Fruit fly (Drosophila melanogaster) whole organism, embryonic: Measurements from ENCODE around the gene CG12420.
A peak's percentile ranks its signal among the peaks of the same experiment; 100 is the strongest.

Source experiments
- Adf1 ChIP-seq: fragments of 200-800 bp; sonication (Bioruptor generic); IDR thresholded peaks from 2 replicates; pipeline ENCODE4 v1.3.6; 2022; ENCODE audit warnings: missing biosample characterization, missing genetic modification characterization
- B-H2 ChIP-seq: fragments of 200-800 bp; sonication (Bioruptor generic); optimal IDR thresholded peaks from 2 replicates; lab custom pipeline; 2018; ENCODE audit warnings: missing biosample characterization, mild to moderate bottlenecking, missing genetic modification characterization
- CG11247 ChIP-seq: fragments of 200-800 bp; sonication (Bioruptor generic); IDR thresholded peaks from 2 replicates; pipeline ENCODE4 v1.3.6; 2022; ENCODE audit warnings: missing biosample characterization, missing genetic modification characterization
- CG11398 ChIP-seq: fragments of 200-800 bp; sonication (Bioruptor generic); optimal IDR thresholded peaks from 2 replicates; lab custom pipeline; 2016; ENCODE audit warnings: missing biosample characterization, missing genetic modification characterization
- CG13296 ChIP-seq: fragments of 200-800 bp; sonication (Bioruptor generic); optimal IDR thresholded peaks from 3 replicates; lab custom pipeline; 2018; ENCODE audit warnings: missing biosample characterization, mild to moderate bottlenecking, missing genetic modification characterization
- CG13775 ChIP-seq: fragments of 200-800 bp; sonication (Bioruptor generic); optimal IDR thresholded peaks from 3 replicates; lab custom pipeline; 2017; ENCODE audit warnings: missing biosample characterization, mild to moderate bottlenecking, missing genetic modification characterization
- CG1602 ChIP-seq: fragments of 200-800 bp; sonication (Bioruptor generic); optimal IDR thresholded peaks from 3 replicates; lab custom pipeline; 2016; ENCODE audit warnings: missing biosample characterization, missing genetic modification characterization
- CG18764 ChIP-seq: fragments of 200-800 bp; sonication (Bioruptor generic); optimal IDR thresholded peaks from 3 replicates; lab custom pipeline; 2016; ENCODE audit warnings: missing biosample characterization, missing genetic modification characterization
- CG32767 ChIP-seq: fragments of 200-800 bp; sonication (Bioruptor generic); IDR thresholded peaks from 2 replicates; pipeline ENCODE4 v1.3.6; 2022; ENCODE audit warnings: missing biosample characterization, missing genetic modification characterization
- CG3281 ChIP-seq: fragments of 200-800 bp; sonication (Bioruptor generic); optimal IDR thresholded peaks from 3 replicates; lab custom pipeline; 2017; ENCODE audit warnings: missing biosample characterization, mild to moderate bottlenecking, missing genetic modification characterization
- CG4820 ChIP-seq: fragments of 200-800 bp; sonication (Bioruptor generic); optimal IDR thresholded peaks from 3 replicates; lab custom pipeline; 2016; ENCODE audit warnings: missing biosample characterization, missing genetic modification characterization
- CG6175 ChIP-seq: fragments of 200-800 bp; sonication (Bioruptor generic); IDR thresholded peaks from 3 replicates; pipeline ENCODE4 v1.3.6; 2022; ENCODE audit warnings: missing biosample characterization, missing genetic modification characterization
- CG6654 ChIP-seq: fragments of 200-800 bp; sonication (Bioruptor generic); optimal IDR thresholded peaks from 2 replicates; lab custom pipeline; 2017; ENCODE audit warnings: missing biosample characterization, mild to moderate bottlenecking, missing genetic modification characterization
- CG6813 ChIP-seq: fragments of 200-800 bp; sonication (Bioruptor generic); optimal IDR thresholded peaks from 2 replicates; lab custom pipeline; 2017; ENCODE audit warnings: missing biosample characterization, missing genetic modification characterization, mild to moderate bottlenecking, moderate library complexity, missing genetic modification reagents
- CG7745 ChIP-seq: fragments of 200-800 bp; sonication (Bioruptor generic); optimal IDR thresholded peaks from 2 replicates; lab custom pipeline; 2018; ENCODE audit warnings: missing biosample characterization, mild to moderate bottlenecking, missing genetic modification characterization, moderate library complexity
- CG7839 ChIP-seq: fragments of 200-800 bp; sonication (Bioruptor generic); optimal IDR thresholded peaks from 3 replicates; lab custom pipeline; 2018; ENCODE audit warnings: missing biosample characterization, mild to moderate bottlenecking, missing genetic modification characterization, moderate library complexity
- CG8281 ChIP-seq: fragments of 200-800 bp; sonication (Bioruptor generic); optimal IDR thresholded peaks from 2 replicates; lab custom pipeline; 2018; ENCODE audit warnings: missing biosample characterization, mild to moderate bottlenecking, missing genetic modification characterization, moderate library complexity
- CG8359 ChIP-seq: fragments of 200-800 bp; sonication (Bioruptor generic); optimal IDR thresholded peaks from 2 replicates; lab custom pipeline; 2017; ENCODE audit warnings: missing biosample characterization, mild to moderate bottlenecking, missing genetic modification characterization, borderline replicate concordance
- CG8924 ChIP-seq: fragments of 200-800 bp; optimal IDR thresholded peaks from 3 replicates; lab custom pipeline; 2019; ENCODE audit warnings: missing biosample characterization, mild to moderate bottlenecking, missing genetic modification characterization, moderate library complexity
- Doc3 ChIP-seq: fragments of 200-800 bp; sonication (Bioruptor generic); IDR thresholded peaks from 3 replicates; pipeline ENCODE4 v1.3.6; 2022; ENCODE audit warnings: missing biosample characterization, missing genetic modification characterization; ENCODE audit not compliant: partially characterized antibody
- ERR ChIP-seq: fragments of 200-800 bp; sonication (Bioruptor generic); optimal IDR thresholded peaks from 2 replicates; lab custom pipeline; 2016; ENCODE audit warnings: missing biosample characterization, missing genetic modification characterization
- Elba2 ChIP-seq: fragments of 200-800 bp; sonication (Bioruptor generic); optimal IDR thresholded peaks from 3 replicates; lab custom pipeline; 2016; ENCODE audit warnings: missing biosample characterization, missing genetic modification characterization
- Fer2 ChIP-seq: fragments of 200-800 bp; sonication (Bioruptor generic); optimal IDR thresholded peaks from 2 replicates; lab custom pipeline; 2018; ENCODE audit warnings: missing biosample characterization, mild to moderate bottlenecking, missing genetic modification characterization, moderate library complexity
- Hmx ChIP-seq: fragments of 200-800 bp; sonication (Bioruptor generic); optimal IDR thresholded peaks from 2 replicates; lab custom pipeline; 2016; ENCODE audit warnings: missing biosample characterization, missing genetic modification characterization
- Lhr ChIP-seq: fragments of 200-800 bp; sonication (Bioruptor generic); optimal IDR thresholded peaks from 3 replicates; lab custom pipeline; 2017; ENCODE audit warnings: mild to moderate bottlenecking, missing biosample characterization, missing genetic modification reagents, missing genetic modification characterization
- MESR4 ChIP-seq: fragments of 200-800 bp; sonication (Bioruptor generic); optimal IDR thresholded peaks from 2 replicates; lab custom pipeline; 2018; ENCODE audit warnings: missing biosample characterization, mild to moderate bottlenecking, missing genetic modification characterization, moderate library complexity
- NC2β ChIP-seq: fragments of 200-800 bp; sonication (Bioruptor generic); optimal IDR thresholded peaks from 2 replicates; lab custom pipeline; 2016; ENCODE audit warnings: missing biosample characterization, missing genetic modification characterization
- Oaz ChIP-seq: fragments of 200-800 bp; sonication (Bioruptor generic); IDR thresholded peaks from 2 replicates; pipeline ENCODE4 v1.3.6; 2022; ENCODE audit warnings: missing biosample characterization, missing genetic modification characterization
- Ptx1 ChIP-seq: fragments of 200-800 bp; sonication (Bioruptor generic); IDR thresholded peaks from 2 replicates; pipeline ENCODE4 v1.3.6; 2022; ENCODE audit warnings: missing biosample characterization, missing genetic modification characterization
- Rx ChIP-seq: fragments of 200-800 bp; sonication (Bioruptor generic); IDR thresholded peaks from 2 replicates; pipeline ENCODE4 v1.3.6; 2022; ENCODE audit warnings: missing biosample characterization, missing genetic modification characterization
- Sox102F ChIP-seq: fragments of 200-800 bp; sonication (Bioruptor generic); optimal IDR thresholded peaks from 2 replicates; lab custom pipeline; 2018; ENCODE audit warnings: missing biosample characterization, mild to moderate bottlenecking, missing genetic modification characterization, moderate library complexity
- YL-1 ChIP-seq: fragments of 200-800 bp; sonication (Bioruptor generic); optimal IDR thresholded peaks from 3 replicates; lab custom pipeline; 2017; ENCODE audit warnings: missing biosample characterization, mild to moderate bottlenecking, missing genetic modification characterization
- amos ChIP-seq: fragments of 200-800 bp; sonication (Bioruptor generic); IDR thresholded peaks from 2 replicates; pipeline ENCODE4 v1.3.6; 2022; ENCODE audit warnings: missing biosample characterization, missing genetic modification characterization; ENCODE audit not compliant: partially characterized antibody
- cato ChIP-seq: fragments of 200-800 bp; sonication (Bioruptor generic); optimal IDR thresholded peaks from 2 replicates; lab custom pipeline; 2016; ENCODE audit warnings: missing biosample characterization, missing genetic modification characterization, borderline replicate concordance
- croc ChIP-seq: fragments of 200-800 bp; sonication (Bioruptor generic); conservative IDR thresholded peaks from 3 replicates; pipeline ENCODE4 v1.3.6; 2022; ENCODE audit warnings: missing biosample characterization, missing genetic modification characterization
- disco-r ChIP-seq: fragments of 200-800 bp; sonication (Bioruptor generic); optimal IDR thresholded peaks from 2 replicates; lab custom pipeline; 2016; ENCODE audit warnings: missing biosample characterization, missing genetic modification characterization
- gcm ChIP-seq: fragments of 200-800 bp; sonication (Bioruptor generic); optimal IDR thresholded peaks from 2 replicates; lab custom pipeline; 2019; ENCODE audit warnings: missing biosample characterization, mild to moderate bottlenecking, missing genetic modification characterization, moderate library complexity
- jigr1 ChIP-seq: fragments of 200-800 bp; sonication (Bioruptor generic); IDR thresholded peaks from 3 replicates; pipeline ENCODE4 v1.3.6; 2022; ENCODE audit warnings: missing biosample characterization, missing genetic modification characterization
- ken ChIP-seq: fragments of 200-800 bp; sonication (Bioruptor generic); IDR thresholded peaks from 3 replicates; pipeline ENCODE4 v1.3.6; 2022; ENCODE audit warnings: missing biosample characterization, missing genetic modification characterization
- lilli ChIP-seq: fragments of 200-800 bp; sonication (Bioruptor generic); optimal IDR thresholded peaks from 3 replicates; lab custom pipeline; 2016; ENCODE audit warnings: missing biosample characterization, missing genetic modification characterization
- luna ChIP-seq: fragments of 200-800 bp; sonication (Bioruptor generic); optimal IDR thresholded peaks from 2 replicates; lab custom pipeline; 2016; ENCODE audit warnings: missing biosample characterization, missing genetic modification characterization
- nom ChIP-seq: fragments of 200-800 bp; sonication (Bioruptor generic); optimal IDR thresholded peaks from 2 replicates; lab custom pipeline; 2017; ENCODE audit warnings: missing biosample characterization, missing genetic modification characterization, mild to moderate bottlenecking, moderate library complexity, missing genetic modification reagents
- phol ChIP-seq: fragments of 200-800 bp; sonication (Bioruptor generic); optimal IDR thresholded peaks from 3 replicates; lab custom pipeline; 2018; ENCODE audit warnings: missing biosample characterization, mild to moderate bottlenecking, missing genetic modification characterization, moderate library complexity
- ro ChIP-seq: fragments of 200-800 bp; sonication (Bioruptor generic); IDR thresholded peaks from 2 replicates; pipeline ENCODE4 v1.3.6; 2022; ENCODE audit warnings: missing biosample characterization, missing genetic modification characterization
- seq ChIP-seq: fragments of 200-800 bp; sonication (Bioruptor generic); IDR thresholded peaks from 2 replicates; pipeline ENCODE4 v1.3.6; 2022; ENCODE audit warnings: missing biosample characterization, missing genetic modification characterization
- sim ChIP-seq: fragments of 200-800 bp; sonication (Bioruptor generic); IDR thresholded peaks from 2 replicates; pipeline ENCODE4 v1.3.6; 2022; ENCODE audit warnings: missing biosample characterization, missing genetic modification characterization
- sug ChIP-seq: fragments of 200-800 bp; optimal IDR thresholded peaks from 2 replicates; lab custom pipeline; 2019; ENCODE audit warnings: missing biosample characterization, mild to moderate bottlenecking, missing genetic modification characterization, moderate library complexity
- tap ChIP-seq: fragments of 200-800 bp; optimal IDR thresholded peaks from 3 replicates; lab custom pipeline; 2019; ENCODE audit warnings: missing biosample characterization, mild to moderate bottlenecking, missing genetic modification characterization, moderate library complexity
- tll ChIP-seq, 2 experiments: fragments of 200-800 bp in 1 of 2; fragments of >200 bp in 1 of 2; sonication (Bioruptor generic) in 1 of 2; optimal IDR thresholded peaks; 2 replicates each; lab custom pipeline; 2017 to 2019; ENCODE audit warnings: missing biosample characterization in 2 of 2, missing genetic modification characterization in 2 of 2, mild to moderate bottlenecking in 1 of 2, moderate library complexity in 1 of 2
- zf30C ChIP-seq: fragments of 200-800 bp; sonication (Bioruptor generic); optimal IDR thresholded peaks from 3 replicates; lab custom pipeline; 2018; ENCODE audit warnings: missing biosample characterization, mild to moderate bottlenecking, missing genetic modification characterization

CG12420 gene

dm6 chr3R:10265552-10266137 lies 43.1 kb downstream of the CG12420 start (continued):
- TF ChIP-seq CG32767 (GFP tag; lab: Robert Waterston, UW): peak; percentile 41; the same call in 1 of the 2 replicates
- peak; percentile 72 for TF ChIP-seq CG3281 (GFP tag; lab: Kevin White, UChicago)
- TF ChIP-seq CG7839 (tag; lab: Kevin White, UChicago): peak; percentile 68
- peak; percentile 50 for TF ChIP-seq seq (GFP tag; lab: Robert Waterston, UW)
- TF ChIP-seq CG4820 (GFP tag; lab: Kevin White, UChicago): no peak
- TF ChIP-seq tap: no peak
- TF ChIP-seq nom: no peak
- peak; percentile 64 for TF ChIP-seq lilli (GFP tag; lab: Kevin White, UChicago)
- no peak for TF ChIP-seq gcm (GFP tag; lab: Kevin White, UChicago)
- TF ChIP-seq CG13296 (GFP tag; lab: Kevin White, UChicago): peak; percentile 62
- no peak for TF ChIP-seq CG7745 (tag; lab: Kevin White, UChicago)
- TF ChIP-seq Sox102F (GFP tag; lab: Kevin White, UChicago): peak; percentile 44
- peak; percentile 64 for TF ChIP-seq Adf1
- TF ChIP-seq Ptx1: peak; percentile 59
- TF ChIP-seq CG13775: peak; percentile 67
- no peak for TF ChIP-seq NC2β
- TF ChIP-seq luna (GFP tag; lab: Kevin White, UChicago): no peak
- TF ChIP-seq cato (GFP tag; lab: Kevin White, UChicago): peak; percentile 45
- TF ChIP-seq disco-r (GFP tag; lab: Kevin White, UChicago): peak; percentile 35
- peak; percentile 29; the same call in 1 of the 2 replicates for TF ChIP-seq Oaz
- no peak for TF ChIP-seq tll (GFP tag; optimal IDR thresholded peaks at IDR 0.05; lab: Kevin White, UChicago)
- peak; percentile 27 for TF ChIP-seq CG6813 (GFP tag; lab: Kevin White, UChicago)
- TF ChIP-seq sim (GFP tag; lab: Robert Waterston, UW): no peak
- no peak for TF ChIP-seq croc (GFP tag; lab: Robert Waterston, UW)
- no peak; the same call in 2 of the 3 replicates for TF ChIP-seq ken
- TF ChIP-seq CG6175 (GFP tag; lab: Robert Waterston, UW): no peak
- TF ChIP-seq CG18764 (GFP tag; lab: Kevin White, UChicago): no peak
- 0 out of 2 replicates have a peak, but pooled peaks have one; percentile 36 for TF ChIP-seq Rx
- no peak for TF ChIP-seq Fer2
- no peak for TF ChIP-seq CG8281 (tag; lab: Kevin White, UChicago)
- TF ChIP-seq CG11398 (GFP tag; lab: Kevin White, UChicago): no peak
- TF ChIP-seq Doc3 (GFP tag; lab: Robert Waterston, UW): no peak
- no peak for TF ChIP-seq CG6654 (GFP tag; lab: Kevin White, UChicago)
- no peak for TF ChIP-seq B-H2 (GFP tag; lab: Kevin White, UChicago)
- TF ChIP-seq CG8924 (tag; lab: Kevin White, UChicago): peak; percentile 44
- TF ChIP-seq amos: no peak
- no peak for TF ChIP-seq CG1602 (GFP tag; lab: Kevin White, UChicago)
- TF ChIP-seq ro (GFP tag; lab: Robert Waterston, UW): no peak
- TF ChIP-seq jigr1 (GFP tag; lab: Robert Waterston, UW): no peak
- TF ChIP-seq CG8359 (GFP tag; lab: Kevin White, UChicago): no peak
- TF ChIP-seq Elba2 (GFP tag; lab: Kevin White, UChicago): no peak
- TF ChIP-seq YL-1: no peak
- no peak for TF ChIP-seq Lhr (GFP tag; lab: Kevin White, UChicago)
- peak; percentile 55 for TF ChIP-seq phol (tag; lab: Kevin White, UChicago)
- peak; percentile 36 for TF ChIP-seq sug
- TF ChIP-seq zf30C (GFP tag; lab: Kevin White, UChicago): no peak
- TF ChIP-seq MESR4 (GFP tag; lab: Kevin White, UChicago): no peak
- peak; percentile 24 for TF ChIP-seq CG11247 (GFP tag; lab: Robert Waterston, UW)
- TF ChIP-seq Hmx: peak; percentile 23
- TF ChIP-seq ERR: no peak
